Fruit fly (Drosophila melanogaster): ENCODE measurements around the gene CG10621.

CG10621 gene

DNA sequence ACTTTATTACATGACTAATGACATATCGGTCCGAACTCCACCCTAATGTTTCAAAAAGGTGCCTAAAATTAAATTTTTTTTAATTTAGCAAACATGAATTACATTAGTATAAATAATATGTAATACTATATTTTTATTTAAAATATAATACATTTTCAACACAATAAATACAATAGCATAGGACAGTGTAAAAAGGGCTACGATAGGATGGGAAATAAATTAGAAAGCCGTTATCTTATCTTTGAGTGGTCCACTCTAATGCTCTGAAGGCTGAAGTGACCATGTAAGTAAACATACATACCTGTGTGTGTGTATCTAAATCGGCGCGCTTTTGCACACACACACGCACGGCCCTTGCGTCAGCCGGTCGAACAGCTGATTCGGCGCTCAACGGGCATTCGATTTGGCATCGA is 48.7 kb upstream of the CG10621 start, which contains the start of gene CG31793 (continued):
- TF ChIP-seq Hr38 (GFP tag; optimal IDR thresholded peaks at IDR 0.05) (no peak), Met (GFP tag; optimal IDR thresholded peaks at IDR 0.05) (peak; percentile 45), Gug (GFP tag; IDR thresholded peaks at IDR 0.05) (peak; percentile 52; the same call in 1 of the 2 replicates), Hr39 (GFP tag; optimal IDR thresholded peaks at IDR 0.05) (no peak), CG11762 (GFP tag; optimal IDR thresholded peaks at IDR 0.05; ENCODE audit: insufficient read depth) (peak; percentile 44), cyc (GFP tag; optimal IDR thresholded peaks at IDR 0.05) (no peak), vri (GFP tag; optimal IDR thresholded peaks at IDR 0.05) (peak; percentile 58), CG10631 (GFP tag; optimal IDR thresholded peaks at IDR 0.05) (peak; percentile 49), svp (GFP tag) (no peak), Ets96B (tag; optimal IDR thresholded peaks at IDR 0.05) (peak; percentile 60), CG6792 (GFP tag; optimal IDR thresholded peaks at IDR 0.05) (peak; percentile 42), Sox14 (GFP tag; optimal IDR thresholded peaks at IDR 0.05) (no peak), CG3919 (GFP tag; optimal IDR thresholded peaks at IDR 0.05) (peak; percentile 63), CG16779 (tag; optimal IDR thresholded peaks at IDR 0.05) (peak; percentile 22), CG6163 (GFP tag; IDR thresholded peaks at IDR 0.05) (no peak; the same call in 1 of the 3 replicates), dac (GFP tag; optimal IDR thresholded peaks at IDR 0.05) (no peak)

DNA sequence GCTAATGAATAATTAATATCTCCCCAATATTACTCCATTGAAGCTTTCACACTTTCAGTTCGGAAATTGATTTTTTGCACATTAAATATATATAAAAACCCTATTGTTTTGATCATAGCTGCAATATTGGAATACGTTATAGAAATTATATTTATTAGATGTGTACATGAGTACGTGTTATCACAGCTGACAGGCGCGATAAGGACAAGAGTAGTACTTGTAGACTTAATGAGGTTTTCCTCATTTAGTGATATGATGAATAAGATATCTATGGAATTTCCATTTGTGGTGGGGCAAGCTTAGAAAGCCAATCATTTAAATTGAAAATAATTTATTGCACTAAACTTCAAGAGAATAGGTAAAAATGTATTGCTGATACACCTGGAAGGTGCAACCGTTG is 48.2 kb upstream of the CG10621 start:
- TF ChIP-seq Eip75B (GFP tag; optimal IDR thresholded peaks at IDR 0.05) = no peak
- TF ChIP-seq Ets96B (tag; optimal IDR thresholded peaks at IDR 0.05) = no peak

- TF ChIP-seq Gug (GFP tag; IDR thresholded peaks at IDR 0.05) (no peak), CG6792 (GFP tag; optimal IDR thresholded peaks at IDR 0.05) (no peak), CG31627 (GFP tag; optimal IDR thresholded peaks at IDR 0.05) (no peak), Eip78C (GFP tag) (no peak), fkh (GFP tag; optimal IDR thresholded peaks at IDR 0.05) (no peak)
Measured at dm6 chr2L:18997148-18997547, 42.9 kb upstream of the CG10621 start, which contains the start of gene CG31792. Gene CG31792, plus strand, starts transcription at chr2L:18997448.

dm6 chr2L:18995660-18996417 is 41.6 kb upstream of the CG10621 start, which contains the start of gene CG10650:
Gene CG10650, minus strand, starts transcription at chr2L:18995934.
- peak; percentile 78 for TF ChIP-seq vri (GFP tag; optimal IDR thresholded peaks at IDR 0.05)
- peak; percentile 9 for TF ChIP-seq Eip78C (GFP tag)
- TF ChIP-seq Sox102F (GFP tag; optimal IDR thresholded peaks at IDR 0.05) = no peak

DNA sequence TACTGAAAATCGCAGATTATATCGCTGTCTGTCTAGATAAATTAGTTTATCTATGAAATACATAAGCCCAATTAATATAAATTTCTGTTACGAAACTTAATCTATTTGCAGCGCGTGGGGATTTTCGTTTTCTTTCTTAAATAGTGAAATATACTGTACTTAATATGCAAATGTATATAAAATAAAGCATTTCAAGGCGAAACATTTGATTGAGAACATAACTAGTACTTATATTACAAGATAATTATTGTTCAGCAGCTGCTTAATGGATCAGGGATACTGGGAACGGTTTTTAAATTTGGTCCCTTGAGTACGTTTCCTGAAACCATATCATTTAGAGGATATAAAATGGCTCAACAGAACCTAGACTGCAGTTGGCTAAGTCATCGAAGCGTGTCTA is 38.0 kb upstream of the CG10621 start, which contains the start of gene CG46465:
Gene CG46465 (plus strand): TSS at position 301 of the 400 bp plus-strand sequence.
- TF ChIP-seq CG3032 (tag; optimal IDR thresholded peaks at IDR 0.05) (no peak), CG8119 (GFP tag; IDR thresholded peaks at IDR 0.05) (no peak), CG16779 (tag; optimal IDR thresholded peaks at IDR 0.05) (no peak), CG10669 (GFP tag; optimal IDR thresholded peaks at IDR 0.05) (no peak), CG31627 (GFP tag; optimal IDR thresholded peaks at IDR 0.05) (no peak), CG9139 (GFP tag; optimal IDR thresholded peaks at IDR 0.05) (no peak), esn (GFP tag; optimal IDR thresholded peaks at IDR 0.05) (no peak), Ets96B (tag; optimal IDR thresholded peaks at IDR 0.05) (no peak), CG4318 (GFP tag; optimal IDR thresholded peaks at IDR 0.05) (no peak), Eip78C (GFP tag) (no peak), achi (GFP tag; optimal IDR thresholded peaks at IDR 0.05) (no peak), Eip75B (GFP tag; optimal IDR thresholded peaks at IDR 0.05) (no peak), Lpt (GFP tag; optimal IDR thresholded peaks at IDR 0.05) (no peak), CG11294 (GFP tag; IDR thresholded peaks at IDR 0.05) (no peak), cyc (GFP tag; optimal IDR thresholded peaks at IDR 0.05) (no peak), fd85E (GFP tag; optimal IDR thresholded peaks at IDR 0.05) (no peak), CG11902 (GFP tag; optimal IDR thresholded peaks at IDR 0.05) (no peak)
